Worm (Caenorhabditis elegans) whole organism, L2 larva: Measurements from ENCODE around the gene oac-23.

Source experiments
- R02D3.7 ChIP-seq: fragments of 150-350 bp; optimal IDR thresholded peaks from 2 replicates; lab custom pipeline; 2014; ENCODE audit warnings: missing biosample characterization, missing genetic modification characterization
- ZK546.5 ChIP-seq: sonication (generic microtip); optimal IDR thresholded peaks from 2 replicates; lab custom pipeline; 2017; ENCODE audit warnings: missing biosample characterization, missing genetic modification characterization
- aly-2 ChIP-seq: fragments of 150-350 bp; optimal IDR thresholded peaks from 2 replicates; lab custom pipeline; 2014; ENCODE audit warnings: missing biosample characterization, missing genetic modification characterization
- blmp-1 ChIP-seq: sonication (generic microtip); optimal IDR thresholded peaks from 2 replicates; lab custom pipeline; 2017; ENCODE audit warnings: missing genetic modification characterization, mild to moderate bottlenecking, missing compliant biosample characterization, antibody characterized with exemption, moderate library complexity; ENCODE audit not compliant: insufficient read depth
- ceh-16 ChIP-seq: fragments of 150-350 bp; optimal IDR thresholded peaks from 2 replicates; lab custom pipeline; 2014; ENCODE audit warnings: missing biosample characterization, missing genetic modification characterization
- ceh-82 ChIP-seq: fragments of 150-350 bp; optimal IDR thresholded peaks from 2 replicates; lab custom pipeline; 2014; ENCODE audit warnings: missing biosample characterization, missing genetic modification characterization
- crh-2 ChIP-seq: sonication (generic microtip); optimal IDR thresholded peaks from 2 replicates; lab custom pipeline; 2017; ENCODE audit warnings: missing biosample characterization, missing genetic modification characterization
- dmd-4 ChIP-seq: sonication (generic microtip); optimal IDR thresholded peaks from 2 replicates; lab custom pipeline; 2017; ENCODE audit warnings: missing biosample characterization, missing genetic modification characterization
- egl-27 ChIP-seq: sonication (generic microtip); optimal IDR thresholded peaks from 3 replicates; lab custom pipeline; 2017; ENCODE audit warnings: missing biosample characterization, missing genetic modification reagents, missing genetic modification characterization
- elt-3 ChIP-seq: sonication (generic microtip); optimal IDR thresholded peaks from 2 replicates; lab custom pipeline; 2017; ENCODE audit warnings: missing biosample characterization, missing genetic modification characterization
- fos-1 ChIP-seq: fragments of 150-350 bp; optimal IDR thresholded peaks from 2 replicates; lab custom pipeline; 2014; ENCODE audit warnings: missing biosample characterization, missing genetic modification characterization
- gmeb-1 ChIP-seq: fragments of 150-350 bp; optimal IDR thresholded peaks from 2 replicates; lab custom pipeline; 2014; ENCODE audit warnings: missing biosample characterization, missing genetic modification characterization
- lin-13 ChIP-seq: fragments of 150-350 bp; optimal IDR thresholded peaks from 2 replicates; lab custom pipeline; 2014; ENCODE audit warnings: missing biosample characterization, missing genetic modification reagents, missing genetic modification characterization
- lin-39 ChIP-seq: fragments of 150-350 bp; optimal IDR thresholded peaks from 2 replicates; lab custom pipeline; 2014; ENCODE audit warnings: missing biosample characterization, missing genetic modification reagents, missing genetic modification characterization
- lsy-2 ChIP-seq, 2 experiments: fragments of 150-350 bp in 1 of 2; sonication (generic microtip) in 1 of 2; optimal IDR thresholded peaks; 2 replicates each; lab custom pipeline; 2014 to 2017; ENCODE audit warnings: missing biosample characterization in 2 of 2, missing genetic modification characterization in 2 of 2
- mbf-1 ChIP-seq: sonication (generic microtip); optimal IDR thresholded peaks from 2 replicates; lab custom pipeline; 2017; ENCODE audit warnings: missing biosample characterization, missing genetic modification characterization
- mdl-1 ChIP-seq, 2 experiments: fragments of 150-350 bp in 1 of 2; sonication (generic microtip) in 1 of 2; optimal IDR thresholded peaks; 2 replicates each; lab custom pipeline; 2017; ENCODE audit warnings: missing biosample characterization in 2 of 2, missing genetic modification characterization in 2 of 2
- nhr-11 ChIP-seq: fragments of 150-350 bp; optimal IDR thresholded peaks from 2 replicates; lab custom pipeline; 2014; ENCODE audit warnings: missing biosample characterization, missing genetic modification characterization
- nhr-12 ChIP-seq: fragments of 150-350 bp; optimal IDR thresholded peaks from 2 replicates; lab custom pipeline; 2014; ENCODE audit warnings: missing biosample characterization, missing genetic modification characterization
- nhr-237 ChIP-seq: fragments of 150-350 bp; optimal IDR thresholded peaks from 2 replicates; lab custom pipeline; 2014; ENCODE audit warnings: missing biosample characterization, missing genetic modification characterization
- nhr-6 ChIP-seq: fragments of 150-350 bp; optimal IDR thresholded peaks from 2 replicates; lab custom pipeline; 2014; ENCODE audit warnings: missing biosample characterization, missing genetic modification characterization
- peb-1 ChIP-seq: fragments of 150-350 bp; optimal IDR thresholded peaks from 2 replicates; lab custom pipeline; 2014; ENCODE audit warnings: missing biosample characterization, missing genetic modification characterization
- skn-1 ChIP-seq: sonication (generic microtip); optimal IDR thresholded peaks from 2 replicates; lab custom pipeline; 2017; ENCODE audit warnings: missing biosample characterization, missing genetic modification characterization
- sma-3 ChIP-seq: sonication (generic microtip); optimal IDR thresholded peaks from 2 replicates; lab custom pipeline; 2016; ENCODE audit warnings: missing genetic modification reagents, missing genetic modification characterization, missing compliant biosample characterization
- sma-9 ChIP-seq, 2 experiments: fragments of 150-350 bp in 1 of 2; sonication (generic microtip) in 1 of 2; optimal IDR thresholded peaks; 2 replicates each; lab custom pipeline; 2014 to 2016; ENCODE audit warnings: missing genetic modification characterization in 2 of 2, mild to moderate bottlenecking in 1 of 2, missing biosample characterization in 1 of 2, missing compliant biosample characterization in 1 of 2, missing genetic modification reagents in 1 of 2, moderate library complexity in 1 of 2
- snpc-4 ChIP-seq: fragments of 150-350 bp; optimal IDR thresholded peaks from 2 replicates; lab custom pipeline; 2014; ENCODE audit warnings: missing biosample characterization, missing genetic modification characterization
- unc-39 ChIP-seq: fragments of 150-350 bp; optimal IDR thresholded peaks from 2 replicates; lab custom pipeline; 2014; ENCODE audit warnings: missing biosample characterization, missing genetic modification characterization
- unc-55 ChIP-seq: fragments of 150-350 bp; sonication (generic microtip); optimal IDR thresholded peaks from 3 replicates; lab custom pipeline; 2014; ENCODE audit warnings: missing biosample characterization, missing genetic modification reagents, missing genetic modification characterization
- unc-62 ChIP-seq: fragments of 150-350 bp; optimal IDR thresholded peaks from 2 replicates; lab custom pipeline; 2014; ENCODE audit warnings: missing biosample characterization, missing genetic modification reagents, missing genetic modification characterization
- zag-1 ChIP-seq: fragments of 150-350 bp; optimal IDR thresholded peaks from 2 replicates; lab custom pipeline; 2014; ENCODE audit warnings: missing biosample characterization, missing genetic modification characterization
- ztf-1 ChIP-seq: fragments of 200-800 bp; sonication (Bioruptor generic); conservative IDR thresholded peaks from 2 replicates; pipeline ENCODE4 v1.3.6; 2022; ENCODE audit warnings: missing genetic modification characterization, missing compliant biosample characterization
- ztf-11 ChIP-seq: sonication (generic microtip); optimal IDR thresholded peaks from 2 replicates; lab custom pipeline; 2017; ENCODE audit warnings: missing biosample characterization, missing genetic modification characterization
- ztf-4 ChIP-seq: fragments of 150-350 bp; optimal IDR thresholded peaks from 2 replicates; lab custom pipeline; 2014; ENCODE audit warnings: missing biosample characterization, missing genetic modification characterization

The oac-23 gene

ce11 chrIV:3840480-3840879 is 40.8 kb upstream of the oac-23 start:
- TF ChIP-seq peb-1 (tag; lab: Kevin White, UChicago) (no peak), skn-1 (tag; lab: Kevin White, UChicago) (no peak), aly-2 (no peak), zag-1 (tag; lab: Kevin White, UChicago) (no peak), elt-3 (tag; lab: Kevin White, UChicago) (no peak), gmeb-1 (tag; lab: Kevin White, UChicago) (no peak), egl-27 (tag; lab: Kevin White, UChicago) (no peak), nhr-12 (tag; lab: Kevin White, UChicago) (no peak), sma-3 (no peak), ceh-82 (tag; lab: Kevin White, UChicago) (no peak), ztf-4 (tag; lab: Kevin White, UChicago) (no peak), mbf-1 (tag; lab: Kevin White, UChicago) (no peak), nhr-11 (tag; lab: Kevin White, UChicago) (no peak), lin-13 (GFP tag; lab: Kevin White, UChicago) (no peak), nhr-237 (tag; lab: Kevin White, UChicago) (no peak)
- TF ChIP-seq, all 48 proteins: peak for 0

ce11 chrIV:3841607-3842006 is 39.6 kb upstream of the oac-23 start:
- TF ChIP-seq ztf-4 (tag; lab: Kevin White, UChicago) (no peak), ztf-11 (tag; lab: Kevin White, UChicago) (no peak), nhr-237 (tag; lab: Kevin White, UChicago) (no peak), zag-1 (tag; lab: Kevin White, UChicago) (no peak), lin-39 (tag; lab: Kevin White, UChicago) (no peak), nhr-6 (tag; lab: Kevin White, UChicago) (no peak), gmeb-1 (tag; lab: Kevin White, UChicago) (no peak), fos-1 (tag; lab: Kevin White, UChicago) (no peak), elt-3 (tag; lab: Kevin White, UChicago) (no peak), lsy-2 (tag; optimal IDR thresholded peaks at IDR 0.05; lab: Kevin White, UChicago) (no peak), egl-27 (tag; lab: Kevin White, UChicago) (no peak), skn-1 (tag; lab: Kevin White, UChicago) (no peak), aly-2 (no peak)

ce11 chrIV:3843019-3843527 is 38.2 kb upstream of the oac-23 start:
- TF ChIP-seq ZK546.5 (tag; lab: Kevin White, UChicago) (no peak), dmd-4 (tag; lab: Kevin White, UChicago) (no peak), ztf-1 (GFP tag; lab: Robert Waterston, UW) (no peak), peb-1 (tag; lab: Kevin White, UChicago) (no peak), mbf-1 (tag; lab: Kevin White, UChicago) (no peak), snpc-4 (tag; lab: Kevin White, UChicago) (no peak), nhr-12 (tag; lab: Kevin White, UChicago) (no peak), ztf-4 (tag; lab: Kevin White, UChicago) (no peak), blmp-1 (no peak), fos-1 (tag; lab: Kevin White, UChicago) (no peak), ceh-16 (tag; lab: Kevin White, UChicago) (no peak)

- TF ChIP-seq unc-55 (GFP tag; lab: Kevin White, UChicago): no peak
- TF ChIP-seq dmd-4 (tag; lab: Kevin White, UChicago): no peak
- no peak for TF ChIP-seq crh-2 (tag; lab: Kevin White, UChicago)
- no peak for TF ChIP-seq ceh-82 (tag; lab: Kevin White, UChicago)
- TF ChIP-seq unc-39 (tag; lab: Kevin White, UChicago): no peak
- TF ChIP-seq lin-39 (tag; lab: Kevin White, UChicago): no peak
Measured at ce11 chrIV:3844004-3844403, 37.2 kb upstream of the oac-23 start.

- TF ChIP-seq mbf-1 (tag; lab: Kevin White, UChicago) (no peak), R02D3.7 (tag; lab: Kevin White, UChicago) (no peak)
Measured at ce11 chrIV:3844584-3844983, 36.7 kb upstream of the oac-23 start.

ce11 chrIV:3847489-3847888 is 33.8 kb upstream of the oac-23 start:
- TF ChIP-seq ceh-82 (tag; lab: Kevin White, UChicago): no peak
- no peak for TF ChIP-seq dmd-4 (tag; lab: Kevin White, UChicago)
- no peak for TF ChIP-seq nhr-237 (tag; lab: Kevin White, UChicago)
- TF ChIP-seq mdl-1 (tag; optimal IDR thresholded peaks at IDR 0.05; lab: Kevin White, UChicago): no peak
- TF ChIP-seq unc-62: no peak
- TF ChIP-seq crh-2 (tag; lab: Kevin White, UChicago): no peak
- no peak for TF ChIP-seq ztf-4 (tag; lab: Kevin White, UChicago)
- TF ChIP-seq sma-9 (GFP tag; optimal IDR thresholded peaks at IDR 0.05; lab: Kevin White, UChicago): no peak
- TF ChIP-seq sma-9 (tag; optimal IDR thresholded peaks at IDR 0.05; lab: Kevin White, UChicago): no peak
- TF ChIP-seq skn-1 (tag; lab: Kevin White, UChicago): no peak
- no peak for TF ChIP-seq sma-3
